Worm (Caenorhabditis elegans) whole organism, L1 larva: Measurements from ENCODE around the gene chat-1.

Experiments
- C04F5.9 ChIP-seq: sonication (generic microtip); optimal IDR thresholded peaks from 2 replicates; lab custom pipeline; 2016; ENCODE audit warnings: missing genetic modification characterization, missing compliant biosample characterization
- C34B4.2 ChIP-seq: sonication (generic microtip); optimal IDR thresholded peaks from 2 replicates; lab custom pipeline; 2017; ENCODE audit warnings: mild to moderate bottlenecking, missing genetic modification characterization, missing compliant biosample characterization
- F16B12.6 ChIP-seq: fragments of 150-350 bp; optimal IDR thresholded peaks from 2 replicates; lab custom pipeline; 2014; ENCODE audit warnings: missing biosample characterization, missing genetic modification characterization
- Y116A8C.19 ChIP-seq: sonication (generic microtip); optimal IDR thresholded peaks from 2 replicates; lab custom pipeline; 2016; ENCODE audit warnings: missing compliant biosample characterization, missing genetic modification characterization, borderline replicate concordance
- aha-1 ChIP-seq: fragments of 150-350 bp; optimal IDR thresholded peaks from 2 replicates; lab custom pipeline; 2014; ENCODE audit warnings: missing biosample characterization, missing genetic modification characterization
- aly-2 ChIP-seq: fragments of 150-350 bp; optimal IDR thresholded peaks from 2 replicates; lab custom pipeline; 2014; ENCODE audit warnings: missing biosample characterization, missing genetic modification characterization
- ceh-82 ChIP-seq, 3 experiments: fragments of 150-350 bp in 1 of 3; sonication (generic microtip) in 2 of 3; optimal IDR thresholded peaks; 2 replicates each; lab custom pipeline; 2014 to 2017; ENCODE audit warnings: missing biosample characterization in 3 of 3, missing genetic modification characterization in 3 of 3
- ceh-88 ChIP-seq: fragments of 200-800 bp; sonication (Bioruptor generic); IDR thresholded peaks from 2 replicates; pipeline ENCODE4 v1.3.6; 2022; ENCODE audit warnings: missing genetic modification characterization, missing compliant biosample characterization
- ceh-90 ChIP-seq: sonication (generic microtip); optimal IDR thresholded peaks from 2 replicates; lab custom pipeline; 2016; ENCODE audit warnings: missing genetic modification characterization, missing compliant biosample characterization
- ces-1 ChIP-seq: fragments of 150-350 bp; optimal IDR thresholded peaks from 2 replicates; lab custom pipeline; 2014; ENCODE audit warnings: missing biosample characterization, missing genetic modification reagents, missing genetic modification characterization
- dpl-1 ChIP-seq, 3 experiments: fragments of 150-350 bp in 2 of 3; sonication (generic microtip) in 1 of 3; optimal IDR thresholded peaks; 2 replicates each; lab custom pipeline; 2014 to 2017; ENCODE audit warnings: missing biosample characterization in 3 of 3, missing genetic modification characterization in 3 of 3, missing genetic modification reagents in 3 of 3
- egl-13 ChIP-seq: sonication (generic microtip); optimal IDR thresholded peaks from 2 replicates; lab custom pipeline; 2016; ENCODE audit warnings: missing genotype, missing genetic modification reagents, missing genetic modification characterization, missing compliant biosample characterization
- egl-27 ChIP-seq, 2 experiments: fragments of 150-350 bp in 1 of 2; sonication (generic microtip); optimal IDR thresholded peaks; 3 replicates each; lab custom pipeline; 2017 to 2018; ENCODE audit warnings: missing biosample characterization in 2 of 2, missing genetic modification characterization in 2 of 2, missing genetic modification reagents in 2 of 2
- elt-2 ChIP-seq: sonication (generic microtip); optimal IDR thresholded peaks from 2 replicates; lab custom pipeline; 2016; ENCODE audit warnings: missing genetic modification characterization, mild to moderate bottlenecking, inconsistent platforms, missing compliant biosample characterization, missing genetic modification reagents
- elt-3 ChIP-seq, 6 experiments: fragments of 150-350 bp in 1 of 6; sonication (generic microtip); optimal IDR thresholded peaks; 2 replicates each; lab custom pipeline; 2017 to 2018; ENCODE audit warnings: missing biosample characterization in 6 of 6, missing genetic modification characterization in 6 of 6, inconsistent platforms in 1 of 6
- hlh-17 ChIP-seq: fragments of 200-800 bp; sonication (Bioruptor generic); optimal IDR thresholded peaks from 2 replicates; lab custom pipeline; 2018; ENCODE audit warnings: missing genetic modification characterization, mild to moderate bottlenecking, missing compliant biosample characterization, moderate library complexity, borderline replicate concordance
- hlh-4 ChIP-seq: sonication (generic microtip); optimal IDR thresholded peaks from 2 replicates; lab custom pipeline; 2016; ENCODE audit warnings: mild to moderate bottlenecking, missing genetic modification characterization, missing compliant biosample characterization
- isw-1 ChIP-seq: fragments of 200-800 bp; sonication (Bioruptor generic); IDR thresholded peaks from 2 replicates; pipeline ENCODE4 v1.3.6; 2022; ENCODE audit warnings: missing genetic modification characterization, missing compliant biosample characterization
- lin-13 ChIP-seq: fragments of 150-350 bp; optimal IDR thresholded peaks from 2 replicates; lab custom pipeline; 2014; ENCODE audit warnings: missing biosample characterization, missing genetic modification reagents, missing genetic modification characterization
- lin-14 ChIP-seq: fragments of 200-800 bp; sonication (Bioruptor generic); optimal IDR thresholded peaks from 2 replicates; lab custom pipeline; 2018; ENCODE audit warnings: mild to moderate bottlenecking, missing genetic modification characterization, moderate library complexity, missing compliant biosample characterization
- lin-15B ChIP-seq: fragments of 150-350 bp; sonication (generic microtip); optimal IDR thresholded peaks from 3 replicates; lab custom pipeline; 2014; ENCODE audit warnings: missing biosample characterization, missing genetic modification characterization
- lin-35 ChIP-seq, 2 experiments: fragments of 150-350 bp; optimal IDR thresholded peaks; 2 replicates each; lab custom pipeline; 2014; ENCODE audit warnings: missing biosample characterization in 2 of 2, missing genetic modification characterization in 2 of 2, missing genetic modification reagents in 2 of 2
- lin-39 ChIP-seq: fragments of 150-350 bp; optimal IDR thresholded peaks from 2 replicates; lab custom pipeline; 2014; ENCODE audit warnings: missing biosample characterization, missing genetic modification reagents, missing genetic modification characterization
- lir-3 ChIP-seq: sonication (generic microtip); optimal IDR thresholded peaks from 2 replicates; lab custom pipeline; 2016; ENCODE audit warnings: mild to moderate bottlenecking, missing genetic modification characterization, moderate library complexity, missing compliant biosample characterization; ENCODE audit not compliant: poor library complexity
- lsy-2 ChIP-seq, 2 experiments: fragments of 150-350 bp; optimal IDR thresholded peaks; 2 replicates each; lab custom pipeline; 2014; ENCODE audit warnings: missing biosample characterization in 2 of 2, missing genetic modification characterization in 2 of 2
- mab-9 ChIP-seq: fragments of 200-800 bp; sonication (Bioruptor generic); IDR thresholded peaks from 2 replicates; pipeline ENCODE4 v1.3.6; 2022; ENCODE audit warnings: missing genetic modification reagents, missing genetic modification characterization, missing compliant biosample characterization
- mdl-1 ChIP-seq, 2 experiments: fragments of 150-350 bp; optimal IDR thresholded peaks; 2 replicates each; lab custom pipeline; 2014 to 2017; ENCODE audit warnings: missing biosample characterization in 2 of 2, missing genetic modification characterization in 2 of 2, inconsistent platforms in 1 of 2
- mef-2 ChIP-seq: fragments of 150-350 bp; optimal IDR thresholded peaks from 2 replicates; lab custom pipeline; 2014; ENCODE audit warnings: missing biosample characterization, missing genetic modification characterization
- mep-1 ChIP-seq: fragments of 150-350 bp; optimal IDR thresholded peaks from 2 replicates; lab custom pipeline; 2014; ENCODE audit warnings: missing biosample characterization, missing genetic modification characterization
- nhr-11 ChIP-seq: fragments of 150-350 bp; optimal IDR thresholded peaks from 2 replicates; lab custom pipeline; 2014; ENCODE audit warnings: missing biosample characterization, missing genetic modification characterization
- nhr-19 ChIP-seq: fragments of 200-800 bp; sonication (Bioruptor generic); conservative IDR thresholded peaks from 2 replicates; pipeline ENCODE4 v1.3.6; 2022; ENCODE audit warnings: missing genetic modification characterization, missing compliant biosample characterization
- nhr-28 ChIP-seq: fragments of 150-350 bp; optimal IDR thresholded peaks from 2 replicates; lab custom pipeline; 2014; ENCODE audit warnings: missing biosample characterization, missing genetic modification characterization
- nhr-47 ChIP-seq: sonication (generic microtip); optimal IDR thresholded peaks from 2 replicates; lab custom pipeline; 2016; ENCODE audit warnings: mild to moderate bottlenecking, missing genetic modification characterization, moderate library complexity, missing compliant biosample characterization
- nhr-76 ChIP-seq: sonication (generic microtip); optimal IDR thresholded peaks from 2 replicates; lab custom pipeline; 2017; ENCODE audit warnings: missing biosample characterization, missing genetic modification characterization
- nhr-85 ChIP-seq: sonication (generic microtip); peaks from one replicate; lab custom pipeline; 2016; ENCODE audit warnings: missing genetic modification characterization, inconsistent platforms, missing compliant biosample characterization
- nhr-90 ChIP-seq: sonication (generic microtip); optimal IDR thresholded peaks from 2 replicates; lab custom pipeline; 2016; ENCODE audit warnings: mild to moderate bottlenecking, missing genetic modification characterization, missing compliant biosample characterization; ENCODE audit not compliant: poor library complexity
- pax-3 ChIP-seq: fragments of 200-800 bp; sonication (Bioruptor generic); optimal IDR thresholded peaks from 2 replicates; lab custom pipeline; 2018; ENCODE audit warnings: mild to moderate bottlenecking, missing genetic modification characterization, moderate library complexity, missing compliant biosample characterization
- pqm-1 ChIP-seq: sonication (generic microtip); optimal IDR thresholded peaks from 3 replicates; lab custom pipeline; 2017; ENCODE audit warnings: missing biosample characterization, missing genetic modification characterization
- rnt-1 ChIP-seq: sonication (generic microtip); optimal IDR thresholded peaks from 2 replicates; lab custom pipeline; 2016; ENCODE audit warnings: mild to moderate bottlenecking, missing genetic modification characterization, moderate library complexity, missing compliant biosample characterization
- skn-1 ChIP-seq: fragments of 150-350 bp; optimal IDR thresholded peaks from 2 replicates; lab custom pipeline; 2014; ENCODE audit warnings: missing biosample characterization, missing genetic modification characterization
- snu-23 ChIP-seq: sonication (generic microtip); optimal IDR thresholded peaks from 2 replicates; lab custom pipeline; 2016; ENCODE audit warnings: missing genetic modification characterization, missing compliant biosample characterization
- sox-4 ChIP-seq: sonication (generic microtip); optimal IDR thresholded peaks from 2 replicates; lab custom pipeline; 2016; ENCODE audit warnings: missing genetic modification characterization, missing compliant biosample characterization
- swsn-7 ChIP-seq: sonication (generic microtip); optimal IDR thresholded peaks from 2 replicates; lab custom pipeline; 2016; ENCODE audit warnings: missing genetic modification characterization, missing compliant biosample characterization
- tbx-2 ChIP-seq: sonication (generic microtip); optimal IDR thresholded peaks from 2 replicates; lab custom pipeline; 2016; ENCODE audit warnings: missing genetic modification characterization, missing compliant biosample characterization
- unc-130 ChIP-seq: fragments of 150-350 bp; optimal IDR thresholded peaks from 2 replicates; lab custom pipeline; 2017; ENCODE audit warnings: missing biosample characterization, missing genetic modification characterization, inconsistent platforms
- unc-30 ChIP-seq: sonication (generic microtip); optimal IDR thresholded peaks from 2 replicates; lab custom pipeline; 2017; ENCODE audit warnings: missing biosample characterization, missing genetic modification characterization
- unc-86 ChIP-seq: sonication (generic microtip); optimal IDR thresholded peaks from 2 replicates; lab custom pipeline; 2016; ENCODE audit warnings: missing genetic modification characterization, missing compliant biosample characterization
- unc-98 ChIP-seq: fragments of 200-800 bp; sonication (Bioruptor generic); IDR thresholded peaks from 2 replicates; pipeline ENCODE4 v1.3.6; 2022; ENCODE audit warnings: missing genetic modification characterization, missing compliant biosample characterization
- vab-15 ChIP-seq: sonication (generic microtip); optimal IDR thresholded peaks from 2 replicates; lab custom pipeline; 2017; ENCODE audit warnings: missing genotype, mild to moderate bottlenecking, missing genetic modification characterization, missing compliant biosample characterization
- xbp-1 ChIP-seq: sonication (generic microtip); optimal IDR thresholded peaks from 2 replicates; lab custom pipeline; 2016; ENCODE audit warnings: missing genetic modification characterization, missing compliant biosample characterization
- zag-1 ChIP-seq: fragments of 150-350 bp; optimal IDR thresholded peaks from 2 replicates; lab custom pipeline; 2014; ENCODE audit warnings: missing biosample characterization, missing genetic modification characterization

chat-1 gene

DNA sequence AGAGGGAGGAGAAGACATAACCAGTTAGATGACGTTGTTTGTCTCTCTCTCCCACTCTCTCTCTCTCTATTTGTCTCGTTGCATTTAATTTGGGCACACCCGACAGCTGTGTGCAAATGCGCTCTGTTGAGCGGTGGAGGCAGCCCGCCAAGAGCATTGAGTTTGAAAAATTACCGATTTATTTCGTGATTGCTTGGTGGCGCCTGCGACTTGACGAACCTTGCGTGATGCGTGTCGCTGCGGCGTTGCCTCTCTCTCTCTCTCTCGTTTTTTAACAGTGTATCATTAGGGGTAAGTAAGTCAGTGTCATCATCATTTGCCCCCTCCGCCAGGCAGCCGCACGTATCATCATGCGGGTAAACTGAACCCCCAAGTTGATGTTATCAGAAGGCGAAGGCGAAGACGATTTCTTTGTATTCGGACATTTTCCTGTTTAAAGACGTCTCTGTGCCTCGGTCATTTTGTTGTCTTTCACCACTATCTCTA is 41.0 kb upstream of the chat-1 start (continued):
- TF ChIP-seq egl-27 (tag; optimal IDR thresholded peaks at IDR 0.05; lab: Kevin White, UChicago) = peak in 1 of 2 experiments; percentile 58
- no peak for TF ChIP-seq pax-3

DNA sequence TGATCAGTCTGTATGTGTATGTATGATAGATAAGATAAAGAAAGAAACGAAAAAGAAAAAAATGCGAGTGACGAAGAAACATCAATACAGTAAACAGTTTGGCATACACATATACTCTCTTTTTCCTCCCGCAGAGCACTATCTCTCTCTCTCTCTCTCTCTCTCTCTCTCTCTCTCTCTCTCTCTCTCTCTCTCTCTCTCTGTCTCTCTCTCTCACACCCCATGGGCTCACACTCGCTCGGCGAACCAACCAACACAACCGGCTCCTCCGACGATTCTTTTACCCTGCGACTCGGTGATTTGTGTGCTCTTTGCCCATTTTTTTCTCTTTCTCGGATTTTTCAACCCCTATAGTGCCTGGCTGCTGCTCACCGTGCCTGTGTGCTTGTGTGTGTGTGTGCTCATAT is 40.1 kb upstream of the chat-1 start:
- no peak for TF ChIP-seq nhr-28 (tag; lab: Kevin White, UChicago)
- peak; percentile 5 for TF ChIP-seq snu-23 (GFP tag; lab: Kevin White, UChicago)
- TF ChIP-seq ceh-82 (tag; optimal IDR thresholded peaks at IDR 0.05; lab: Kevin White, UChicago) = no peak
- TF ChIP-seq pax-3 = no peak
- TF ChIP-seq mab-9 (GFP tag; lab: Robert Waterston, UW) = no peak
- TF ChIP-seq C34B4.2 (tag; lab: Kevin White, UChicago) = peak; percentile 48
- TF ChIP-seq lsy-2 (tag; optimal IDR thresholded peaks at IDR 0.05; lab: Kevin White, UChicago) = peak; percentile 43 to 44
- no peak for TF ChIP-seq isw-1 (GFP tag; lab: Robert Waterston, UW)
- peak; percentile 64 for TF ChIP-seq nhr-19
- TF ChIP-seq hlh-4 (tag; lab: Kevin White, UChicago) = no peak
- TF ChIP-seq ceh-88 (GFP tag; lab: Robert Waterston, UW) = no peak
- TF ChIP-seq hlh-17 = no peak
- no peak for TF ChIP-seq zag-1 (tag; lab: Kevin White, UChicago)
- TF ChIP-seq C04F5.9 (tag; lab: Kevin White, UChicago) = no peak
- TF ChIP-seq rnt-1 (tag; lab: Kevin White, UChicago) = peak; percentile 62
- TF ChIP-seq aly-2 (tag; lab: Kevin White, UChicago) = no peak
- TF ChIP-seq unc-86 = no peak
- TF ChIP-seq lin-14 (GFP tag; lab: Kevin White, UChicago) = peak; percentile 67
- peak; percentile 32 for TF ChIP-seq nhr-47 (tag; lab: Kevin White, UChicago)
- TF ChIP-seq pqm-1 = no peak
- TF ChIP-seq skn-1 (tag; lab: Kevin White, UChicago) = peak; percentile 20
- peak; percentile 60 for TF ChIP-seq nhr-90 (tag; lab: Kevin White, UChicago)
- TF ChIP-seq unc-130 (tag; lab: Kevin White, UChicago) = no peak
- no peak for TF ChIP-seq vab-15 (tag; lab: Kevin White, UChicago)
- no peak for TF ChIP-seq nhr-76 (tag; lab: Kevin White, UChicago)
- TF ChIP-seq unc-98 (GFP tag; lab: Robert Waterston, UW) = no peak
- peak; percentile 40 for TF ChIP-seq tbx-2 (tag; lab: Kevin White, UChicago)
- no peak for TF ChIP-seq unc-30
- TF ChIP-seq ces-1 = no peak
- TF ChIP-seq dpl-1 (GFP tag; optimal IDR thresholded peaks at IDR 0.05; lab: Kevin White, UChicago) = peak in 1 of 3 experiments; percentile 3
- peak; percentile 77 for TF ChIP-seq elt-2 (tag; lab: Kevin White, UChicago)
- TF ChIP-seq aha-1 (tag; lab: Kevin White, UChicago) = no peak
- no peak for TF ChIP-seq Y116A8C.19
- TF ChIP-seq F16B12.6 (tag; lab: Kevin White, UChicago) = no peak
- no peak for TF ChIP-seq lir-3 (tag; lab: Kevin White, UChicago)
- no peak for TF ChIP-seq elt-3 (tag; optimal IDR thresholded peaks at IDR 0.05; lab: Kevin White, UChicago)
- no peak for TF ChIP-seq mep-1
- TF ChIP-seq egl-13 (tag; lab: Kevin White, UChicago) = no peak
- no peak for TF ChIP-seq sox-4 (tag; lab: Kevin White, UChicago)
- no peak for TF ChIP-seq lin-15B
- peak; percentile 43 for TF ChIP-seq swsn-7
- peak; percentile 54 for TF ChIP-seq nhr-85 (tag; lab: Kevin White, UChicago)
- TF ChIP-seq ceh-90 (tag; lab: Kevin White, UChicago) = no peak
- no peak for TF ChIP-seq mef-2 (tag; lab: Kevin White, UChicago)
- TF ChIP-seq xbp-1 (tag; lab: Kevin White, UChicago) = no peak
- no peak for TF ChIP-seq lin-39 (tag; lab: Kevin White, UChicago)
- TF ChIP-seq lin-35 (GFP tag; optimal IDR thresholded peaks at IDR 0.05; lab: Kevin White, UChicago) = peak in 1 of 2 experiments; percentile 24
- no peak for TF ChIP-seq lin-13
- no peak for TF ChIP-seq mdl-1 (tag; optimal IDR thresholded peaks at IDR 0.05; lab: Kevin White, UChicago)
- TF ChIP-seq nhr-11 (tag; lab: Kevin White, UChicago) = no peak
